Worm (Caenorhabditis elegans) whole organism, L4 larva: ENCODE results near the gene C38D9.8.

ENCODE experiments used
- ama-1 ChIP-seq: fragments of 150-350 bp; optimal IDR thresholded peaks from 2 replicates; lab custom pipeline; 2014; ENCODE audit warnings: inconsistent platforms, mixed read lengths
- ces-1 ChIP-seq: fragments of 150-350 bp; sonication (generic microtip); optimal IDR thresholded peaks from 4 replicates; lab custom pipeline; 2014; ENCODE audit warnings: missing biosample characterization, missing genetic modification reagents, missing genetic modification characterization
- lin-39 ChIP-seq: fragments of 150-350 bp; optimal IDR thresholded peaks from 2 replicates; lab custom pipeline; 2014; ENCODE audit warnings: missing biosample characterization, missing genetic modification reagents, missing genetic modification characterization
- nhr-77 ChIP-seq: fragments of 150-350 bp; optimal IDR thresholded peaks from 2 replicates; lab custom pipeline; 2014; ENCODE audit warnings: missing biosample characterization, missing genetic modification characterization
- pqm-1 ChIP-seq: sonication (generic microtip); optimal IDR thresholded peaks from 2 replicates; lab custom pipeline; 2017; ENCODE audit warnings: missing biosample characterization, missing genetic modification characterization
- skn-1 ChIP-seq: fragments of 150-350 bp; optimal IDR thresholded peaks from 2 replicates; lab custom pipeline; 2014; ENCODE audit warnings: missing biosample characterization, missing genetic modification characterization
- tag-97 ChIP-seq: fragments of 200-800 bp; sonication (Bioruptor generic); IDR thresholded peaks from 2 replicates; pipeline ENCODE4 v1.3.6; 2022; ENCODE audit warnings: missing genetic modification characterization, missing compliant biosample characterization
- vab-7 ChIP-seq: fragments of 200-800 bp; sonication (Bioruptor generic); IDR thresholded peaks from 2 replicates; pipeline ENCODE4 v1.3.6; 2022; ENCODE audit warnings: missing genetic modification reagents, missing genetic modification characterization, missing compliant biosample characterization
- zag-1 ChIP-seq: fragments of 150-350 bp; optimal IDR thresholded peaks from 2 replicates; lab custom pipeline; 2014; ENCODE audit warnings: missing biosample characterization, missing genetic modification characterization

DNA sequence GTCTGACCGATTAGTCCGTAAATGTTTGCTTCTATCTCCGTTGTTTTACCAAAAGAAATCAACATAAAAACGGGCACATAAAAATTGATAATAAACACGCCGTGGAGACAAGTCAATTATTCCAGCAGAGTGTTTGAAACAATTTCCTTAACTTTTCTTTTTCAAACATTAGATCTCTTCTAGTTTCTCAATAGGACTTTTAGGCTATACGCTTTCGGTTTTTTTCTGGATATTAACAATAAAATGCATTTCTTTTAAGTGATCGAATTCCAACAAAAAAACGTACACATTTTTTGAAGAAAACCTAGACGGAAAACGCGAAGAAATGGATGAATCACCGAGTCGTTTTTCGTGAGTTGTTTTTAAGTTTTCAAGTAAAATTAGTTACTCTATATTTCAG is 6.3 kb upstream of the C38D9.8 start, which contains the start of gene fbxa-172:
- no peak for TF ChIP-seq ama-1 (lab: Kevin White, UChicago)
- no peak for TF ChIP-seq ces-1 (GFP tag; lab: Kevin White, UChicago)
- no peak for TF ChIP-seq vab-7 (GFP tag; lab: Robert Waterston, UW)
- no peak for TF ChIP-seq pqm-1
- TF ChIP-seq skn-1 (tag; lab: Kevin White, UChicago), result no peak
- no peak for TF ChIP-seq lin-39
- no peak for TF ChIP-seq zag-1 (tag; lab: Kevin White, UChicago)
- TF ChIP-seq tag-97 (GFP tag; lab: Robert Waterston, UW), result no peak
- no peak for TF ChIP-seq nhr-77 (tag; lab: Kevin White, UChicago)
